Worm (Caenorhabditis elegans): ENCODE measurements around the gene R02D5.8.

The R02D5.8 gene

DNA sequence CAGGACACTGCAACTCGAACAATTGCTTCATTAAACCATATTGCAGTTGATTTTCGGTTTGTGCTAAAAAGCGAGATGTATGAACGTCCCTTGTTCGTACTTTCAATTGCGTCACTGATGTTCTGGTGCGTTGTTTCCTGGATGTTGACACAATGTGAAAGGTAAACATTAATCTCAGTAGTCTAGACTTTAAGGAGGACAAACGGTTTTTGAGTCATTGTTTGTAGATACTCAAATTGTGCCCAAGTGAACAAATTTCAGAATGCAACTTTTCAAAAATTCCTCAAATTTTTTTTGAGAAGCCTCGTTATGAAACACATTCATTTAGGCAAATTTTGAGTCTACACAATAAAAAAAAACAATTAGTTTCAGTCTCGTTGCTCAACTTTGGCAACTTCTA lies 21.8 kb upstream of the R02D5.8 start:
- TF ChIP-seq ref-1 (GFP tag; conservative IDR thresholded peaks at IDR 0.05) (no peak), klf-2 (GFP tag; conservative IDR thresholded peaks at IDR 0.05) (no peak), med-1 (GFP tag; optimal IDR thresholded peaks at IDR 0.05; ENCODE audit: insufficient read depth) (no peak), cog-1 (tag; optimal IDR thresholded peaks at IDR 0.05) (no peak), ztf-23 (GFP tag; IDR thresholded peaks at IDR 0.05) (no peak), T22C8.4 (GFP tag; IDR thresholded peaks at IDR 0.05) (no peak), ztf-29 (GFP tag; IDR thresholded peaks at IDR 0.05) (no peak), tab-1 (GFP tag; IDR thresholded peaks at IDR 0.05) (no peak), flt-1 (GFP tag; IDR thresholded peaks at IDR 0.05) (no peak)

DNA sequence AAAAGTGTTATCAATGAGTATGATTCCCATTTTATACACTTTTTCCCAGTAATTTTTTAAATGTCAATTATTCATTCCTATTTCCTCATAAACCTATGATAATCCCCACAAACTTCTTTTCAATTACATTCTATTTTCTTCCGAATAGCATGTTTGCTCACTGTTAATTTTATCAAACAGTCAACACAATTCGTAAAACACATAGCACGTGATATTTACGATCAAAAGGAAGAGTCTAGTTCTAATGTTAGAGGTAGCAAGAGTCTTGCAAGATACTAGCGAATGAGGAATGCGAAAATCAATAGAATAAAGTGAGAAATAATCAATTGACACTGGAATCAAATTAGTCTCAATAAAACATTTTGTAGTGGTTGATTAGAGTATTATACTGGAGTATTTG lies 20.2 kb upstream of the R02D5.8 start:
- TF ChIP-seq ztf-29 (GFP tag; IDR thresholded peaks at IDR 0.05) (no peak), ref-1 (GFP tag; conservative IDR thresholded peaks at IDR 0.05) (no peak), cog-1 (tag; optimal IDR thresholded peaks at IDR 0.05) (no peak), flt-1 (GFP tag; IDR thresholded peaks at IDR 0.05) (no peak), med-1 (GFP tag; optimal IDR thresholded peaks at IDR 0.05; ENCODE audit: insufficient read depth) (no peak), ztf-23 (GFP tag; IDR thresholded peaks at IDR 0.05) (no peak), T22C8.4 (GFP tag; IDR thresholded peaks at IDR 0.05) (no peak), klf-2 (GFP tag; conservative IDR thresholded peaks at IDR 0.05) (no peak), tab-1 (GFP tag; IDR thresholded peaks at IDR 0.05) (no peak)

DNA sequence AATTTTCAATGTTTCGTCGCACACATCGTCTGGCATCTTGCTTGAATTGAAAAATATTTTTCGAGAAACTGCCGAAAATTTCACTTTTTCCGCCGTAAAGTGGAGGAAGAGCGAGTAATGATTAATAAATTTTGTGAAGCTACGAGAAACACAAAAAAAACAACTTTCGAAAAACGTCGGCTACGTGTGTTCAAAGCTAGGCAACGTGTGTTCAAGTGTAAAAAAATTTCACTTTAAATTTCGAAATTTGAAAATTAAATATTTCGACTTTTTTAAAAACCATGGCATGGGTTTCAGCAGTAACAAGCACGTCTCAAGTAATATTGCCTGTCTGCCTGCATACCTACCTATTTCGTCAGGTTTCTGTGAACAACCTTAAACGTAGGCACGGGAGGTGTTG lies 17.1 kb upstream of the R02D5.8 start, which contains the start of gene tag-191:
Gene tag-191 (minus strand): TSS at position 101 of the 400 bp plus-strand sequence.
- TF ChIP-seq tab-1 (GFP tag; IDR thresholded peaks at IDR 0.05) (no peak), ref-1 (GFP tag; conservative IDR thresholded peaks at IDR 0.05) (no peak), ztf-23 (GFP tag; IDR thresholded peaks at IDR 0.05) (no peak), T22C8.4 (GFP tag; IDR thresholded peaks at IDR 0.05) (no peak), flt-1 (GFP tag; IDR thresholded peaks at IDR 0.05) (no peak), med-1 (GFP tag; optimal IDR thresholded peaks at IDR 0.05; ENCODE audit: insufficient read depth) (no peak), cog-1 (tag; optimal IDR thresholded peaks at IDR 0.05) (no peak)

DNA sequence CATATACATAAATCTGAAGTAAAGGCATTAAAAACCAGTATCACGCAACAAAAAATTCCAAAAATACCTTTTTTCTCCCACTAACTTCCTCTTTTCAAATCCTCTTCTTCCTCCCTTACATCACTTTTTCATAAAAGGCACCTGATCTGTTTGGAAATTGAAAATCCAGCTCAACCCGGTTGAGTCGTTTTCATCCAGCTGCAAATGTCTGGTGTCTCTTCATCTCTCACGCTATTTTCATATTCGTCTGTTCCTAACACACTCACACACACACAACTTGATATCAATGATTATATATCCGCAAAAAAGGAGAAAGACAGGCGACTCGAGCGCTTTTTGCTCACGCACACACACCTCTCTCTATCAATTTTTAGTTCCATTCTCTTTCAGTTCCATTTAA lies 13.2 kb upstream of the R02D5.8 start:
- TF ChIP-seq ref-1 (GFP tag; conservative IDR thresholded peaks at IDR 0.05) (no peak), ztf-23 (GFP tag; IDR thresholded peaks at IDR 0.05) (no peak), klf-2 (GFP tag; conservative IDR thresholded peaks at IDR 0.05) (no peak), ztf-29 (GFP tag; IDR thresholded peaks at IDR 0.05) (no peak), flt-1 (GFP tag; IDR thresholded peaks at IDR 0.05) (no peak), cog-1 (tag; optimal IDR thresholded peaks at IDR 0.05) (no peak), tab-1 (GFP tag; IDR thresholded peaks at IDR 0.05) (no peak), med-1 (GFP tag; optimal IDR thresholded peaks at IDR 0.05; ENCODE audit: insufficient read depth) (no peak), T22C8.4 (GFP tag; IDR thresholded peaks at IDR 0.05) (no peak)

DNA sequence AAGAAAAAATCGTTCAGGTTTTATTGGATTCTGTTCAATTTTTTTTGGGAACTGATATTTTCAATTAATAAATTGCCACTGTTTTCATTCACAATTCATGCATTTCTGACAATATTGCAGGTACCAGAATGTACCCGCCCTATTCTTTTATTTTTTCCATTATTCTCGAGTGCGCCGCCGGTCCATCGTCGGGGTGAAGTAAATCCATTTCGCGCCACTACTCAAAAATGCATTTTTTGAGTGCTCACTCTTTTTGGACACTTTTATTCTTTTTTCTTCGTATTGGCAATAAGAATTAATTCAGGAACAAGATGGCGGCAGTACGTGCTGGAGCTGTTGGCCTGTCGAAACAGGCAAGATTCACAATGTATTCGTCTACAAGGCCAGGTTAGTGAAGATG lies 11.6 kb upstream of the R02D5.8 start, which contains the start of gene kcnl-4:
Gene kcnl-4 (plus strand): TSS at position 301 of the 400 bp plus-strand sequence.
- TF ChIP-seq ref-1 (GFP tag; conservative IDR thresholded peaks at IDR 0.05) (no peak), cog-1 (tag; optimal IDR thresholded peaks at IDR 0.05) (no peak), med-1 (GFP tag; optimal IDR thresholded peaks at IDR 0.05; ENCODE audit: insufficient read depth) (no peak), ztf-29 (GFP tag; IDR thresholded peaks at IDR 0.05) (no peak), T22C8.4 (GFP tag; IDR thresholded peaks at IDR 0.05) (no peak), klf-2 (GFP tag; conservative IDR thresholded peaks at IDR 0.05) (no peak), ztf-23 (GFP tag; IDR thresholded peaks at IDR 0.05) (no peak), flt-1 (GFP tag; IDR thresholded peaks at IDR 0.05) (no peak), tab-1 (GFP tag; IDR thresholded peaks at IDR 0.05) (no peak)

DNA sequence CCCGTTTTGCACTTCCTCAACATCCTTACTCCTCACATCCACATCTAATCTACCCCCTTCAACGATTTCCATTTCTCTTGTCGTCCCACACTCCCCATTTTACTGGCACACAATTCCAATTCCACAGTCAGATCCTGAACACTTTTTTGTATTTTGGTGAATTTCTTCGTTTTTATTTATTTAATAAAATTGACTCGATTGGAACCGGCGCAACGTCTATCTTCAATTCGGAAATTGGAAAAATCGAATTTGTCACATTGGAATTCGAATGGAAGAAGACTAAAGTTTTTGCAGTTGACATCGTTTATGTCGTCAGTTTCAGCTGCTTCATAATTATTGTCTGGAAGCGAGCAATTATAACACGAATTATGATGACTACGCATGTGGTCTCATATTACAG lies 8.0 kb upstream of the R02D5.8 start:
- no peak for TF ChIP-seq T22C8.4 (GFP tag; IDR thresholded peaks at IDR 0.05)
- no peak for TF ChIP-seq ref-1 (GFP tag; conservative IDR thresholded peaks at IDR 0.05)
- TF ChIP-seq med-1 (GFP tag; optimal IDR thresholded peaks at IDR 0.05; ENCODE audit: insufficient read depth), result no peak
- TF ChIP-seq klf-2 (GFP tag; conservative IDR thresholded peaks at IDR 0.05), result no peak
- no peak for TF ChIP-seq ztf-29 (GFP tag; IDR thresholded peaks at IDR 0.05)

DNA sequence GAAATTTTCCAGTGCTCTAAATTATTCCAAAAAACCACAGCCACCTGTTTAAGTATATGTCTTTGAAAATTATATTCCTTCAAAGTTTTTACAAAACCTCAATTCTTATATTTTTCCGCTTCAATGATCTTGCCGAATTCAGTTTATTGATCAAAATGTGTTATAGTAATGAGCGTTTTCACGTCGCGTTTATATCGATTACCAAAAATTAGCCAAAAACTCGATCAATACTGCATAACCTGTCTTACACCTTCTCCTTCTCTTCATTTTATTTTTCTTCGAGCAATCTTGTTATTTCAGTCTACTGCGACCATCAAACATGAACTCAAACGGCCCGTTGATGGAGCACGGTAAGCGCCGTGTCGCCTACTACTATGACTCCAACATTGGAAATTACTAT lies 5.9 kb upstream of the R02D5.8 start, which contains the start of gene hda-1:
Gene hda-1 (plus strand): TSS at position 301 of the 400 bp plus-strand sequence.
- no peak for TF ChIP-seq klf-2 (GFP tag; conservative IDR thresholded peaks at IDR 0.05)
- no peak for TF ChIP-seq tab-1 (GFP tag; IDR thresholded peaks at IDR 0.05)
- no peak for TF ChIP-seq ztf-23 (GFP tag; IDR thresholded peaks at IDR 0.05)
- TF ChIP-seq flt-1 (GFP tag; IDR thresholded peaks at IDR 0.05), result no peak
- TF ChIP-seq med-1 (GFP tag; optimal IDR thresholded peaks at IDR 0.05; ENCODE audit: insufficient read depth), result no peak
- no peak for TF ChIP-seq ztf-29 (GFP tag; IDR thresholded peaks at IDR 0.05)
- TF ChIP-seq ref-1 (GFP tag; conservative IDR thresholded peaks at IDR 0.05), result no peak
- TF ChIP-seq cog-1 (tag; optimal IDR thresholded peaks at IDR 0.05), result no peak
- no peak for TF ChIP-seq T22C8.4 (GFP tag; IDR thresholded peaks at IDR 0.05)

DNA sequence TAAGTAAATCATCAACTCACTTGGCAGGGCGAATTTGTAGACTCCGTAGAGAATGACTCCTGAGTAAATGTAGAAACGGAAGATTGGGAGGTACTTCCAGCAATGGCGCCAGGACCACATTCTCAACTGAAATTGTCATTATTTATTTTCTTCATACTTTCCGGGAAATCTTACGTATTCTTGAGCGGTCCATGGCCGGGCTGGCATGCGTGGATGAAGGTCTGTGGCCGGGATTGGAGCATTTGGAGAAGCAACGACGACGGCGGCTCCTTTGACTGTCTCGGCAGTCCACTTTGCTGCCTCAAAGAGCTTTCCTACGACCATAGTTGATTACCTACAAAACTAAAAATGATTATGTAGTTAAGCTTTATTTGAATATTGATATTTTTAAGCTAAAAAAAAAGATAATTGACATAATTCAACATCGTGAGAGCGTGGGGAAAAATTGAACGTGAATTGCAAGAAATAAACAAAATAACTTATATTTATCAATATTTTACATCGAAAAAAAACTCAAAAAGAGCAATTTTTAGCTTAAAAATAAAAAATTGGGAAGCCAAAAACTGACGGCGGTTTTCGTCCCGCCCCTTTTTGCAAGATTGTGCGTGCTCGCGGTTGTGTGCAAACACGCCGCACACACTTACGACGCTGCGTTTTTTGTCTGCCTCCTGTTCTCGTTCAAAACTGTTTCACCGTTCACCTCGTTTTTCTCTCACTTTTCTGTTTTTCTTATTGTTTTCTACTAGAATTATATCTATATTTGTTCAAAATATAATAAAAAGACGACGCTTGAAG lies 4.8 kb upstream of the R02D5.8 start, which contains the start of gene ril-1:
Gene ril-1 (minus strand): TSS at position 342 of the 795 bp plus-strand sequence.
- TF ChIP-seq tab-1 (GFP tag; IDR thresholded peaks at IDR 0.05) (0 out of 2 replicates have a peak, but pooled peaks have one; percentile 16), med-1 (GFP tag; optimal IDR thresholded peaks at IDR 0.05; ENCODE audit: insufficient read depth) (peak; percentile 63), ztf-23 (GFP tag; IDR thresholded peaks at IDR 0.05) (peak; percentile 65), klf-2 (GFP tag; conservative IDR thresholded peaks at IDR 0.05) (no peak)

DNA sequence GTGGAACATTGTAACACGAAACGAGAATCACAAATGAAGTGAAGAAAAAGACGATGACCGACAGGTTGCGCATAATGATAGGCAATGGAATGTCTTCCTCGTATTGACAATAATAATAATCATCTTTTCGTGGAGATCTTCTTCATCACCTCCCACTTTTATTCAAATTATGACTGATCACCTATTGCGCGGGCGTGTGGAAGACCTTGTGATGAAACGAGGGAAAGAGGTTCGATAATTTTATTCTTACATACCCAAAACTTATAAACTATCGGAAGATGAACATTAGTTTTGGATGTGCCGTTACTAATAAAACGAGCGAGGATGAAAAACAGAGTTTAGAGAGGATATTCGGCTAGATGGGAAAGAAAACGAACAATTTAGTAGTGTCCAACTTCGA lies 3.9 kb upstream of the R02D5.8 start, which contains the start of gene C53A5.2:
Gene C53A5.2 (minus strand): TSS at position 101 of the 400 bp plus-strand sequence.
- TF ChIP-seq tab-1 (GFP tag; IDR thresholded peaks at IDR 0.05), result no peak
- no peak for TF ChIP-seq med-1 (GFP tag; optimal IDR thresholded peaks at IDR 0.05; ENCODE audit: insufficient read depth)

DNA sequence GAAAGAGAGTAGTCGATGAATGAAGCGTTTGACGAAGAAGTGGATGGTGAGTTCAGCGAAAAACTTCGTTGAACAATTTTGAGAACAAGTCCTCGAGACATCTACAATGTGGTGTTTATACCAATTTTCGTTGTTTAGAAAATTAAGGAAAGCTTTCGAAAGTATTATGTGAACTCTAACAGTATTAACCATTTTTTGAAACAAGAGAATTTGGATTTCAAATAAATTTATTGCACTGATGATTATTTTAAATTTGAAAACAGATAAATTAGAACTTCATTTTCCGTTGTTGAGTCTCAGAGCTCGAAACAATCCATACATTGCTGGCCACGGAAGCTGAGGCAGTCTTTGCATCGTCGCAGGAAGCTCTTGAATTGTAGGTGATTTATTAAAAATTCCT lies 3.3 kb upstream of the R02D5.8 start, which contains the start of gene C53A5.16:
Gene C53A5.16 (minus strand): TSS at position 101 of the 400 bp plus-strand sequence.
- no peak for TF ChIP-seq med-1 (GFP tag; optimal IDR thresholded peaks at IDR 0.05; ENCODE audit: insufficient read depth)
- no peak for TF ChIP-seq flt-1 (GFP tag; IDR thresholded peaks at IDR 0.05)
- TF ChIP-seq ztf-29 (GFP tag; IDR thresholded peaks at IDR 0.05), result no peak
- no peak for TF ChIP-seq klf-2 (GFP tag; conservative IDR thresholded peaks at IDR 0.05)
- TF ChIP-seq T22C8.4 (GFP tag; IDR thresholded peaks at IDR 0.05), result no peak
- no peak for TF ChIP-seq tab-1 (GFP tag; IDR thresholded peaks at IDR 0.05)
- no peak for TF ChIP-seq ref-1 (GFP tag; conservative IDR thresholded peaks at IDR 0.05)
- no peak for TF ChIP-seq cog-1 (tag; optimal IDR thresholded peaks at IDR 0.05)
- TF ChIP-seq ztf-23 (GFP tag; IDR thresholded peaks at IDR 0.05), result no peak
